Worm (Caenorhabditis elegans) whole organism, midembryonic: ENCODE data around the gene col-78.

ENCODE experiments used
- klf-2 ChIP-seq: fragments of 200-800 bp; sonication (Bioruptor generic); conservative IDR thresholded peaks from 2 replicates; pipeline ENCODE4 v1.3.6; 2022; ENCODE audit warnings: missing genetic modification reagents, missing genetic modification characterization, missing compliant biosample characterization
- ref-1 ChIP-seq: fragments of 200-800 bp; sonication (Bioruptor generic); conservative IDR thresholded peaks from 2 replicates; pipeline ENCODE4 v1.3.6; 2022; ENCODE audit warnings: missing genetic modification reagents, missing genetic modification characterization, missing compliant biosample characterization
- ztf-23 ChIP-seq: fragments of 200-800 bp; sonication (Bioruptor generic); IDR thresholded peaks from 2 replicates; pipeline ENCODE4 v1.3.6; 2022; ENCODE audit warnings: missing genetic modification reagents, missing genetic modification characterization, missing compliant biosample characterization
- ztf-29 ChIP-seq: fragments of 200-800 bp; sonication (Bioruptor generic); IDR thresholded peaks from 2 replicates; pipeline ENCODE4 v1.3.6; 2022; ENCODE audit warnings: missing genetic modification reagents, missing genetic modification characterization, missing compliant biosample characterization

ce11 chrII:9120329-9120728 is 32.0 kb upstream of the col-78 start:
- no peak for TF ChIP-seq ztf-29 (GFP tag; lab: Robert Waterston, UW)
- no peak for TF ChIP-seq ref-1
- no peak for TF ChIP-seq klf-2
- no peak for TF ChIP-seq ztf-23 (GFP tag; lab: Robert Waterston, UW)
